Fruit fly (Drosophila melanogaster) whole organism, pupa: Measurements from ENCODE around the gene Pi4KIIIalpha.

Experiments used
- CG10348 ChIP-seq: fragments of 200-800 bp; sonication (Bioruptor generic); IDR thresholded peaks from 2 replicates; pipeline ENCODE4 v1.3.6; 2022; ENCODE audit warnings: missing biosample characterization, missing genetic modification characterization
- CG12605 ChIP-seq: fragments of 200-800 bp; sonication (Bioruptor generic); IDR thresholded peaks from 2 replicates; pipeline ENCODE4 v1.3.6; 2022; ENCODE audit warnings: missing biosample characterization, missing genetic modification characterization
- CG13204 ChIP-seq: fragments of 200-800 bp; sonication (Bioruptor generic); optimal IDR thresholded peaks from 2 replicates; lab custom pipeline; 2018; ENCODE audit warnings: missing biosample characterization, mild to moderate bottlenecking, missing genetic modification characterization, moderate library complexity
- CG14655 ChIP-seq: fragments of 200-800 bp; sonication (Bioruptor generic); optimal IDR thresholded peaks from 3 replicates; lab custom pipeline; 2017; ENCODE audit warnings: mild to moderate bottlenecking, missing biosample characterization, missing genetic modification reagents, missing genetic modification characterization
- CG15710 ChIP-seq: fragments of 200-800 bp; sonication (Bioruptor generic); optimal IDR thresholded peaks from 2 replicates; lab custom pipeline; 2018; ENCODE audit warnings: missing biosample characterization, mild to moderate bottlenecking, missing genetic modification characterization, moderate library complexity
- CG17806 ChIP-seq: fragments of 200-800 bp; sonication (Bioruptor generic); optimal IDR thresholded peaks from 2 replicates; lab custom pipeline; 2018; ENCODE audit warnings: missing biosample characterization, mild to moderate bottlenecking, missing genetic modification characterization, moderate library complexity
- CG32121 ChIP-seq: fragments of 200-800 bp; sonication (Bioruptor generic); IDR thresholded peaks from 2 replicates; pipeline ENCODE4 v1.3.6; 2022; ENCODE audit warnings: missing biosample characterization, missing genetic modification characterization
- CG34367 ChIP-seq: fragments of 200-800 bp; sonication (Bioruptor generic); optimal IDR thresholded peaks from 2 replicates; lab custom pipeline; 2018; ENCODE audit warnings: missing biosample characterization, mild to moderate bottlenecking, missing genetic modification characterization
- CG4496 ChIP-seq: fragments of 200-800 bp; sonication (Bioruptor generic); IDR thresholded peaks from 3 replicates; pipeline ENCODE4 v1.3.6; 2022; ENCODE audit warnings: missing biosample characterization, missing genetic modification characterization
- CG8159 ChIP-seq: fragments of 200-800 bp; sonication (Bioruptor generic); optimal IDR thresholded peaks from 3 replicates; lab custom pipeline; 2018; ENCODE audit warnings: missing biosample characterization, mild to moderate bottlenecking, missing genetic modification characterization, moderate library complexity
- CG8301 ChIP-seq: fragments of 200-800 bp; sonication (Bioruptor generic); optimal IDR thresholded peaks from 2 replicates; lab custom pipeline; 2018; ENCODE audit warnings: missing biosample characterization, mild to moderate bottlenecking, missing genetic modification characterization
- CG9948 ChIP-seq: fragments of 200-800 bp; sonication (Bioruptor generic); optimal IDR thresholded peaks from 2 replicates; lab custom pipeline; 2018; ENCODE audit warnings: missing biosample characterization, mild to moderate bottlenecking, missing genetic modification characterization, moderate library complexity
- D1 ChIP-seq: fragments of 200-800 bp; sonication (Bioruptor generic); optimal IDR thresholded peaks from 2 replicates; lab custom pipeline; 2018; ENCODE audit warnings: missing biosample characterization, mild to moderate bottlenecking, missing genetic modification characterization, moderate library complexity
- EcR ChIP-seq: fragments of 200-800 bp; sonication (Bioruptor generic); optimal IDR thresholded peaks from 3 replicates; lab custom pipeline; 2019; ENCODE audit warnings: missing biosample characterization, missing genetic modification characterization, mild to moderate bottlenecking, moderate library complexity, missing genetic modification reagents
- Ets98B ChIP-seq: fragments of 200-800 bp; sonication (Bioruptor generic); IDR thresholded peaks from 2 replicates; pipeline ENCODE4 v1.3.6; 2022; ENCODE audit warnings: missing biosample characterization, missing genetic modification characterization
- Pif1A ChIP-seq: fragments of 200-800 bp; sonication (Bioruptor generic); optimal IDR thresholded peaks from 3 replicates; lab custom pipeline; 2016; ENCODE audit warnings: missing biosample characterization, missing genetic modification characterization
- Pif1B ChIP-seq: fragments of 200-800 bp; sonication (Bioruptor generic); optimal IDR thresholded peaks from 3 replicates; lab custom pipeline; 2016; ENCODE audit warnings: missing biosample characterization, missing genetic modification characterization
- Snoo ChIP-seq: fragments of 200-800 bp; sonication (Bioruptor generic); optimal IDR thresholded peaks from 3 replicates; lab custom pipeline; 2017; ENCODE audit warnings: missing biosample characterization, mild to moderate bottlenecking, missing genetic modification characterization, inconsistent platforms
- fd96Ca ChIP-seq: fragments of 200-800 bp; sonication (Bioruptor generic); IDR thresholded peaks from 3 replicates; pipeline ENCODE4 v1.3.6; 2022; ENCODE audit warnings: missing biosample characterization, missing genetic modification characterization
- gl ChIP-seq: fragments of 200-800 bp; sonication (Bioruptor generic); optimal IDR thresholded peaks from 2 replicates; lab custom pipeline; 2018; ENCODE audit warnings: missing biosample characterization, mild to moderate bottlenecking, missing genetic modification characterization
- rn ChIP-seq: fragments of 200-800 bp; sonication (Bioruptor generic); IDR thresholded peaks from 2 replicates; pipeline ENCODE4 v1.3.6; 2022; ENCODE audit warnings: missing biosample characterization, missing genetic modification characterization

Gene Pi4KIIIalpha

dm6 chrX:2642484-2643379, 18.1 kb downstream of the Pi4KIIIalpha start:
- TF ChIP-seq CG8159 (tag; lab: Kevin White, UChicago): peak; percentile 37
- TF ChIP-seq Ets98B (GFP tag; lab: Robert Waterston, UW): peak; percentile 48; the same call in 1 of the 2 replicates
- peak; percentile 27; the same call in 1 of the 2 replicates for TF ChIP-seq CG12605 (GFP tag; lab: Robert Waterston, UW)
- TF ChIP-seq CG34367 (tag; lab: Kevin White, UChicago): no peak
- TF ChIP-seq D1 (tag; lab: Kevin White, UChicago): no peak
- TF ChIP-seq rn: no peak
- no peak for TF ChIP-seq EcR (GFP tag; lab: Kevin White, UChicago)
- no peak for TF ChIP-seq Snoo (tag; lab: Kevin White, UChicago)
- TF ChIP-seq Pif1A (GFP tag; lab: Kevin White, UChicago): no peak
- TF ChIP-seq CG8301 (tag; lab: Kevin White, UChicago): peak; percentile 37
- TF ChIP-seq CG14655 (GFP tag; lab: Kevin White, UChicago): peak; percentile 58
- peak; percentile 15 for TF ChIP-seq CG15710
- peak; percentile 8 for TF ChIP-seq CG17806 (tag; lab: Kevin White, UChicago)
- TF ChIP-seq CG4496: peak; percentile 45; the same call in 2 of the 3 replicates
- TF ChIP-seq CG13204 (GFP tag; lab: Kevin White, UChicago): no peak
- TF ChIP-seq CG10348 (GFP tag; lab: Robert Waterston, UW): no peak
- no peak for TF ChIP-seq CG9948 (tag; lab: Kevin White, UChicago)
- TF ChIP-seq Pif1B (GFP tag; lab: Kevin White, UChicago): peak; percentile 42
- no peak for TF ChIP-seq CG32121
- peak; percentile 25; the same call in 1 of the 3 replicates for TF ChIP-seq fd96Ca (GFP tag; lab: Robert Waterston, UW)
- no peak for TF ChIP-seq gl (tag; lab: Kevin White, UChicago)
- TF ChIP-seq, all 21 proteins: peak for 10

DNA sequence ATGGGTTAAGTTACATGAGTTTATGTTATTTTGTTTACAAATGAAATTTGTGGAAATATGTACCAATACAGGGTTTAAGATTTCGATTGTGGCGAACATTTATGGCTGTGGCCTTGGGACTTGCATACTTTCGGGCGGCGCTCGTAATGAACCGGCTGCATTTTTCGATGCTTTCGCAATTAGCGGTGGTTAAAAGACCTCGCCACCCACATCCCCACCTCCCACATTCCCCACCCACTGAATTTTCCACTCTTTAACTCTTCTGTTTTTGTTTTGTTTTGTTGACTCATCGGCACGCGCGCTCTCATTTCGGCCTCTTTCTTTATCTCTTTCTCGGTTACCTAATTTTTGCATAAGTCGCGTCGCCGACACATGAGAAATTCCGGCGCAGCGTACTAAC, 21.0 kb downstream of the Pi4KIIIalpha start:
- TF ChIP-seq CG10348 (GFP tag; lab: Robert Waterston, UW) (no peak), D1 (tag; lab: Kevin White, UChicago) (no peak), Pif1A (GFP tag; lab: Kevin White, UChicago) (no peak), CG34367 (tag; lab: Kevin White, UChicago) (no peak), gl (tag; lab: Kevin White, UChicago) (no peak), CG8159 (tag; lab: Kevin White, UChicago) (no peak), CG14655 (GFP tag; lab: Kevin White, UChicago) (no peak), CG13204 (GFP tag; lab: Kevin White, UChicago) (no peak), CG17806 (tag; lab: Kevin White, UChicago) (no peak), Snoo (tag; lab: Kevin White, UChicago) (no peak), EcR (GFP tag; lab: Kevin White, UChicago) (no peak), fd96Ca (GFP tag; lab: Robert Waterston, UW) (no peak), CG12605 (GFP tag; lab: Robert Waterston, UW) (no peak), rn (no peak), CG9948 (tag; lab: Kevin White, UChicago) (no peak), CG4496 (no peak)

dm6 chrX:2646022-2646761, 21.6 kb downstream of the Pi4KIIIalpha start:
- TF ChIP-seq D1 (tag; lab: Kevin White, UChicago): peak; percentile 80
- peak; percentile 97 for TF ChIP-seq CG12605 (GFP tag; lab: Robert Waterston, UW)
- TF ChIP-seq Ets98B (GFP tag; lab: Robert Waterston, UW): peak; percentile 98
- TF ChIP-seq Pif1A (GFP tag; lab: Kevin White, UChicago): peak; percentile 96
- peak; percentile 98 for TF ChIP-seq CG8301 (tag; lab: Kevin White, UChicago)
- peak; percentile 97 for TF ChIP-seq CG8159 (tag; lab: Kevin White, UChicago)
- peak; percentile 94 for TF ChIP-seq CG17806 (tag; lab: Kevin White, UChicago)
- TF ChIP-seq CG32121: peak; percentile 97
- peak; percentile 100 for TF ChIP-seq EcR (GFP tag; lab: Kevin White, UChicago)
- peak; percentile 92 for TF ChIP-seq Pif1B (GFP tag; lab: Kevin White, UChicago)
- TF ChIP-seq CG34367 (tag; lab: Kevin White, UChicago): peak; percentile 97
- peak; percentile 82 for TF ChIP-seq rn
- peak; percentile 98 for TF ChIP-seq fd96Ca (GFP tag; lab: Robert Waterston, UW)
- peak; percentile 96 for TF ChIP-seq CG9948 (tag; lab: Kevin White, UChicago)
- TF ChIP-seq gl (tag; lab: Kevin White, UChicago): peak; percentile 95
- peak; percentile 89 for TF ChIP-seq CG10348 (GFP tag; lab: Robert Waterston, UW)
- peak; percentile 97 for TF ChIP-seq CG15710
- TF ChIP-seq CG14655 (GFP tag; lab: Kevin White, UChicago): peak; percentile 98
- peak; percentile 92 for TF ChIP-seq CG13204 (GFP tag; lab: Kevin White, UChicago)
- peak; percentile 98 for TF ChIP-seq CG4496
- TF ChIP-seq Snoo (tag; lab: Kevin White, UChicago): peak; percentile 98

- TF ChIP-seq CG15710 (peak; percentile 87), CG9948 (tag; lab: Kevin White, UChicago) (peak; percentile 89), rn (peak; percentile 80), D1 (tag; lab: Kevin White, UChicago) (peak; percentile 80), CG4496 (peak; percentile 92), Snoo (tag; lab: Kevin White, UChicago) (peak; percentile 84), Pif1A (GFP tag; lab: Kevin White, UChicago) (peak; percentile 92), CG34367 (tag; lab: Kevin White, UChicago) (peak; percentile 91), CG17806 (tag; lab: Kevin White, UChicago) (peak; percentile 91), CG32121 (peak; percentile 91), Ets98B (GFP tag; lab: Robert Waterston, UW) (peak; percentile 91), EcR (GFP tag; lab: Kevin White, UChicago) (peak; percentile 49), Pif1B (GFP tag; lab: Kevin White, UChicago) (peak; percentile 89), CG12605 (GFP tag; lab: Robert Waterston, UW) (peak; percentile 80), CG8159 (tag; lab: Kevin White, UChicago) (peak; percentile 92), CG10348 (GFP tag; lab: Robert Waterston, UW) (no peak), gl (tag; lab: Kevin White, UChicago) (peak; percentile 88), CG8301 (tag; lab: Kevin White, UChicago) (peak; percentile 94), fd96Ca (GFP tag; lab: Robert Waterston, UW) (peak; percentile 86), CG13204 (GFP tag; lab: Kevin White, UChicago) (peak; percentile 88), CG14655 (GFP tag; lab: Kevin White, UChicago) (peak; percentile 91)
Measured at dm6 chrX:2647472-2647883, 22.9 kb downstream of the Pi4KIIIalpha start.
